Worm (Caenorhabditis elegans) whole organism, L4 larva: ENCODE results near the gene nhr-9.

ENCODE experiments used
- D1046.2 ChIP-seq: fragments of 200-800 bp; sonication (Bioruptor generic); IDR thresholded peaks from 2 replicates; pipeline ENCODE4 v1.3.6; 2022; ENCODE audit warnings: missing genetic modification characterization, missing compliant biosample characterization
- R02D3.7 ChIP-seq: fragments of 150-350 bp; sonication (generic microtip); optimal IDR thresholded peaks from 3 replicates; lab custom pipeline; 2014; ENCODE audit warnings: missing biosample characterization, missing genetic modification characterization
- Y105C5A.15 ChIP-seq: fragments of 200-800 bp; sonication (Bioruptor generic); IDR thresholded peaks from 2 replicates; pipeline ENCODE4 v1.3.6; 2022; ENCODE audit warnings: missing genetic modification characterization, missing compliant biosample characterization
- Y5F2A.4 ChIP-seq: fragments of 200-800 bp; sonication (Bioruptor generic); optimal IDR thresholded peaks from 2 replicates; lab custom pipeline; 2018; ENCODE audit warnings: mild to moderate bottlenecking, missing genetic modification characterization, missing compliant biosample characterization
- ZK546.5 ChIP-seq, 2 experiments: sonication (generic microtip); optimal IDR thresholded peaks; 2 replicates each; lab custom pipeline; 2017; ENCODE audit warnings: missing biosample characterization in 2 of 2, missing genetic modification characterization in 2 of 2
- ama-1 ChIP-seq: fragments of 150-350 bp; optimal IDR thresholded peaks from 2 replicates; lab custom pipeline; 2014; ENCODE audit warnings: inconsistent platforms, mixed read lengths
- arid-1 ChIP-seq: fragments of 200-800 bp; sonication (Bioruptor generic); conservative IDR thresholded peaks from 2 replicates; pipeline ENCODE4 v1.3.6; 2022; ENCODE audit warnings: missing genetic modification reagents, missing genetic modification characterization, missing compliant biosample characterization
- attf-4 ChIP-seq: sonication (generic microtip); optimal IDR thresholded peaks from 3 replicates; lab custom pipeline; 2017; ENCODE audit warnings: missing biosample characterization, missing genetic modification characterization
- ceh-28 ChIP-seq: fragments of 150-350 bp; optimal IDR thresholded peaks from 2 replicates; lab custom pipeline; 2014; ENCODE audit warnings: missing biosample characterization, missing genetic modification reagents, missing genetic modification characterization
- ceh-32 ChIP-seq: sonication (generic microtip); optimal IDR thresholded peaks from 2 replicates; lab custom pipeline; 2016; ENCODE audit warnings: mild to moderate bottlenecking, missing genetic modification characterization, missing compliant biosample characterization; ENCODE audit not compliant: poor library complexity
- ceh-62 ChIP-seq: sonication (generic microtip); optimal IDR thresholded peaks from 2 replicates; lab custom pipeline; 2017; ENCODE audit warnings: missing biosample characterization, missing genetic modification characterization
- ceh-82 ChIP-seq: sonication (generic microtip); optimal IDR thresholded peaks from 2 replicates; lab custom pipeline; 2017; ENCODE audit warnings: missing biosample characterization, missing genetic modification characterization
- cey-2 ChIP-seq: sonication (generic microtip); optimal IDR thresholded peaks from 3 replicates; lab custom pipeline; 2017; ENCODE audit warnings: missing genetic modification characterization, mild to moderate bottlenecking, missing compliant biosample characterization, antibody characterized with exemption, borderline replicate concordance; ENCODE audit not compliant: insufficient read depth
- ctbp-1 ChIP-seq: fragments of 200-800 bp; sonication (Bioruptor generic); IDR thresholded peaks from 2 replicates; pipeline ENCODE4 v1.3.6; 2022; ENCODE audit warnings: missing genetic modification reagents, missing genetic modification characterization, missing compliant biosample characterization
- daf-8 ChIP-seq: fragments of 200-800 bp; sonication (Bioruptor generic); IDR thresholded peaks from 2 replicates; pipeline ENCODE4 v1.3.6; 2022; ENCODE audit warnings: missing genetic modification characterization, missing compliant biosample characterization
- dmd-6 ChIP-seq: fragments of 200-800 bp; sonication (Bioruptor generic); IDR thresholded peaks from 2 replicates; pipeline ENCODE4 v1.3.6; 2022; ENCODE audit warnings: missing genetic modification reagents, missing genetic modification characterization, missing compliant biosample characterization
- dmd-9 ChIP-seq: fragments of 200-800 bp; sonication (Bioruptor generic); IDR thresholded peaks from 2 replicates; pipeline ENCODE4 v1.3.6; 2022; ENCODE audit warnings: missing genetic modification reagents, missing genetic modification characterization, missing compliant biosample characterization
- dpl-1 ChIP-seq: fragments of 150-350 bp; optimal IDR thresholded peaks from 2 replicates; lab custom pipeline; 2014; ENCODE audit warnings: missing biosample characterization, missing genetic modification reagents, missing genetic modification characterization
- dve-1 ChIP-seq: sonication (generic microtip); optimal IDR thresholded peaks from 2 replicates; lab custom pipeline; 2017; ENCODE audit warnings: antibody characterized with exemption, mild to moderate bottlenecking, missing genetic modification characterization, missing compliant biosample characterization; ENCODE audit not compliant: insufficient read depth
- hlh-11 ChIP-seq: fragments of 200-800 bp; sonication (Bioruptor generic); optimal IDR thresholded peaks from 2 replicates; lab custom pipeline; 2018; ENCODE audit warnings: mild to moderate bottlenecking, missing genetic modification characterization, missing compliant biosample characterization
- hlh-30 ChIP-seq: sonication (generic microtip); optimal IDR thresholded peaks from 2 replicates; lab custom pipeline; 2017; ENCODE audit warnings: antibody characterized with exemption, mild to moderate bottlenecking, missing genetic modification characterization, missing compliant biosample characterization; ENCODE audit not compliant: insufficient read depth
- hmg-1.1 ChIP-seq: fragments of 200-800 bp; sonication (Bioruptor generic); IDR thresholded peaks from 2 replicates; pipeline ENCODE4 v1.3.6; 2022; ENCODE audit warnings: missing genetic modification reagents, missing genetic modification characterization, missing compliant biosample characterization
- lim-7 ChIP-seq: fragments of 200-800 bp; sonication (Bioruptor generic); IDR thresholded peaks from 2 replicates; pipeline ENCODE4 v1.3.6; 2022; ENCODE audit warnings: missing genetic modification characterization, missing compliant biosample characterization
- lin-1 ChIP-seq: fragments of 200-800 bp; sonication (Bioruptor generic); IDR thresholded peaks from 2 replicates; pipeline ENCODE4 v1.3.6; 2022; ENCODE audit warnings: missing genetic modification reagents, missing genetic modification characterization, missing compliant biosample characterization
- lin-13 ChIP-seq: fragments of 150-350 bp; optimal IDR thresholded peaks from 2 replicates; lab custom pipeline; 2014; ENCODE audit warnings: missing biosample characterization, missing genetic modification reagents, missing genetic modification characterization
- lin-15B ChIP-seq: fragments of 150-350 bp; sonication (generic microtip); optimal IDR thresholded peaks from 3 replicates; lab custom pipeline; 2014; ENCODE audit warnings: missing biosample characterization, missing genetic modification characterization
- lin-38 ChIP-seq: fragments of 200-800 bp; sonication (Bioruptor generic); IDR thresholded peaks from 2 replicates; pipeline ENCODE4 v1.3.6; 2022; ENCODE audit warnings: missing genetic modification reagents, missing genetic modification characterization, missing compliant biosample characterization
- lin-39 ChIP-seq: fragments of 150-350 bp; optimal IDR thresholded peaks from 2 replicates; lab custom pipeline; 2014; ENCODE audit warnings: missing biosample characterization, missing genetic modification reagents, missing genetic modification characterization
- lsy-2 ChIP-seq, 2 experiments: fragments of 150-350 bp in 1 of 2; sonication (generic microtip) in 1 of 2; optimal IDR thresholded peaks; 2 replicates each; lab custom pipeline; 2014 to 2017; ENCODE audit warnings: missing biosample characterization in 2 of 2, missing genetic modification characterization in 2 of 2
- madf-5 ChIP-seq, 2 experiments: fragments of 200-800 bp; sonication (Bioruptor generic); IDR thresholded peaks; 2 replicates each; pipeline ENCODE4 v1.3.6; 2022; ENCODE audit warnings: missing compliant biosample characterization in 2 of 2, missing genetic modification characterization in 2 of 2
- mep-1 ChIP-seq: fragments of 150-350 bp; sonication (generic microtip); optimal IDR thresholded peaks from 3 replicates; lab custom pipeline; 2014; ENCODE audit warnings: missing biosample characterization, missing genetic modification characterization
- mes-2 ChIP-seq: sonication (generic microtip); optimal IDR thresholded peaks from 2 replicates; lab custom pipeline; 2016; ENCODE audit warnings: missing genotype, mild to moderate bottlenecking, missing genetic modification characterization, missing compliant biosample characterization; ENCODE audit not compliant: poor library complexity, severe bottlenecking
- nhr-10 ChIP-seq: fragments of 150-350 bp; optimal IDR thresholded peaks from 2 replicates; lab custom pipeline; 2014; ENCODE audit warnings: missing biosample characterization, missing genetic modification characterization
- nhr-102 ChIP-seq: sonication (generic microtip); optimal IDR thresholded peaks from 2 replicates; lab custom pipeline; 2016; ENCODE audit warnings: mild to moderate bottlenecking, missing genetic modification characterization, moderate library complexity, missing compliant biosample characterization
- nhr-25 ChIP-seq: sonication (generic microtip); optimal IDR thresholded peaks from 2 replicates; lab custom pipeline; 2017; ENCODE audit warnings: missing genetic modification characterization, mild to moderate bottlenecking, missing compliant biosample characterization, antibody characterized with exemption, moderate library complexity, borderline replicate concordance; ENCODE audit not compliant: insufficient read depth
- nhr-41 ChIP-seq: fragments of 200-800 bp; sonication (Bioruptor generic); IDR thresholded peaks from 2 replicates; pipeline ENCODE4 v1.3.6; 2022; ENCODE audit warnings: missing genetic modification reagents, missing genetic modification characterization, missing compliant biosample characterization
- nhr-48 ChIP-seq: sonication (generic microtip); optimal IDR thresholded peaks from 2 replicates; lab custom pipeline; 2016; ENCODE audit warnings: mild to moderate bottlenecking, missing genetic modification characterization, missing compliant biosample characterization
- nhr-6 ChIP-seq: fragments of 150-350 bp; optimal IDR thresholded peaks from 2 replicates; lab custom pipeline; 2014; ENCODE audit warnings: missing biosample characterization, missing genetic modification characterization
- saeg-2 ChIP-seq: fragments of 200-800 bp; sonication (Bioruptor generic); IDR thresholded peaks from 2 replicates; pipeline ENCODE4 v1.3.6; 2022; ENCODE audit warnings: missing genetic modification reagents, missing genetic modification characterization, missing compliant biosample characterization
- sdz-12 ChIP-seq: fragments of 200-800 bp; sonication (Bioruptor generic); optimal IDR thresholded peaks from 2 replicates; lab custom pipeline; 2018; ENCODE audit warnings: mild to moderate bottlenecking, missing genetic modification characterization, missing compliant biosample characterization
- snpc-1.2 ChIP-seq: fragments of 200-800 bp; sonication (Bioruptor generic); IDR thresholded peaks from 2 replicates; pipeline ENCODE4 v1.3.6; 2022; ENCODE audit warnings: missing genetic modification reagents, missing genetic modification characterization, missing compliant biosample characterization
- spr-1 ChIP-seq: sonication (generic microtip); optimal IDR thresholded peaks from 2 replicates; lab custom pipeline; 2016; ENCODE audit warnings: mild to moderate bottlenecking, missing genetic modification characterization, missing compliant biosample characterization
- tag-97 ChIP-seq: fragments of 200-800 bp; sonication (Bioruptor generic); IDR thresholded peaks from 2 replicates; pipeline ENCODE4 v1.3.6; 2022; ENCODE audit warnings: missing genetic modification characterization, missing compliant biosample characterization
- tra-1 ChIP-seq: fragments of 200-800 bp; sonication (Bioruptor generic); IDR thresholded peaks from 2 replicates; pipeline ENCODE4 v1.3.6; 2022; ENCODE audit warnings: missing genetic modification reagents, missing genetic modification characterization, missing compliant biosample characterization
- unc-39 ChIP-seq: sonication (generic microtip); optimal IDR thresholded peaks from 2 replicates; lab custom pipeline; 2017; ENCODE audit warnings: missing biosample characterization, missing genetic modification characterization
- unc-62 ChIP-seq, 3 experiments: fragments of 150-350 bp in 1 of 3; sonication (generic microtip); optimal IDR thresholded peaks in 2 of 3; peaks in 1 of 3; 1 replicate in 1 of 3; 2 replicates in 2 of 3; lab custom pipeline; 2014 to 2017; ENCODE audit warnings: missing biosample characterization in 3 of 3, missing genetic modification characterization in 3 of 3, missing genetic modification reagents in 3 of 3, missing genotype in 1 of 3
- vab-7 ChIP-seq: fragments of 200-800 bp; sonication (Bioruptor generic); IDR thresholded peaks from 2 replicates; pipeline ENCODE4 v1.3.6; 2022; ENCODE audit warnings: missing genetic modification reagents, missing genetic modification characterization, missing compliant biosample characterization
- zfp-2 ChIP-seq: sonication (generic microtip); optimal IDR thresholded peaks from 2 replicates; lab custom pipeline; 2016; ENCODE audit warnings: mild to moderate bottlenecking, missing genetic modification characterization, missing compliant biosample characterization
- ztf-7 ChIP-seq: fragments of 150-350 bp; optimal IDR thresholded peaks from 2 replicates; lab custom pipeline; 2014; ENCODE audit warnings: missing biosample characterization, missing genetic modification characterization

The nhr-9 gene

DNA sequence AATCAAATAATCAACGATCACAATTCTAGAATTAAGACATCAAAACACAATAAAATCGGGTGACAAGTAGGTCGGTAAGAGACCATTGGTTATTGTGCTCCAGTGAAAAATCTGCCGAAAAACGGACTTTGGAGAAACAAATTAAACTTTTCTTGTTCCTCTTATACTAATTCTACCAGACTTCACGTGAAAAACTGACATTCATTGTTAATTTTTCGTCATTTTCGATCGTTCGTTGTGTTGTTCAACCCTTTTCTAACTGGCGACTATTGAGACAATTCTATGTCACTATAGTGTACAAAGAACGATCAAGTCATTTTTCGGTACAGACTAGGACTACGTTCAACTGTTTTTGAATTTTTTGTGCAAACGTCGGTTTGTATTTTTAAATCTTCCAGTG is 25.2 kb downstream of the nhr-9 start (continued):
- TF ChIP-seq ctbp-1 (GFP tag; lab: Robert Waterston, UW): no peak
- TF ChIP-seq lin-13: no peak
- TF ChIP-seq hlh-11: peak; percentile 27
- TF ChIP-seq tag-97 (GFP tag; lab: Robert Waterston, UW): no peak
- TF ChIP-seq ceh-28 (tag; lab: Kevin White, UChicago): no peak
- TF ChIP-seq nhr-102: no peak
- no peak for TF ChIP-seq D1046.2 (GFP tag; lab: Robert Waterston, UW)
- TF ChIP-seq nhr-6 (tag; lab: Kevin White, UChicago): no peak
- no peak for TF ChIP-seq saeg-2 (GFP tag; lab: Robert Waterston, UW)
- no peak for TF ChIP-seq ZK546.5 (tag; optimal IDR thresholded peaks at IDR 0.05; lab: Kevin White, UChicago)
- peak; percentile 33 for TF ChIP-seq nhr-10 (tag; lab: Kevin White, UChicago)
- TF ChIP-seq ceh-62: no peak
- no peak for TF ChIP-seq snpc-1.2 (GFP tag; lab: Robert Waterston, UW)
- no peak for TF ChIP-seq dmd-9 (GFP tag; lab: Robert Waterston, UW)
- no peak for TF ChIP-seq lin-39 (tag; lab: Kevin White, UChicago)
- TF ChIP-seq lin-15B (tag; lab: Kevin White, UChicago): no peak
- TF ChIP-seq lin-1 (GFP tag; lab: Robert Waterston, UW): no peak
- no peak for TF ChIP-seq unc-39 (tag; lab: Kevin White, UChicago)
- TF ChIP-seq cey-2 (tag; lab: Kevin White, UChicago): no peak
- TF ChIP-seq R02D3.7 (tag; lab: Kevin White, UChicago): no peak
- TF ChIP-seq Y5F2A.4 (GFP tag; lab: Kevin White, UChicago): no peak
- no peak for TF ChIP-seq unc-62 (GFP tag; optimal IDR thresholded peaks at IDR 0.05 in 1 of 2; lab: Kevin White, UChicago)
- TF ChIP-seq unc-62 (tag; optimal IDR thresholded peaks at IDR 0.05; lab: Kevin White, UChicago): no peak
- TF ChIP-seq lin-38 (GFP tag; lab: Robert Waterston, UW): no peak
- TF ChIP-seq arid-1 (GFP tag; lab: Robert Waterston, UW): 0 out of 2 replicates have a peak, but pooled peaks have one; percentile 14
- TF ChIP-seq ztf-7 (tag; lab: Kevin White, UChicago): peak; percentile 31
- no peak for TF ChIP-seq attf-4 (tag; lab: Kevin White, UChicago)
- TF ChIP-seq dpl-1 (GFP tag; lab: Kevin White, UChicago): no peak
- peak; percentile 55; the same call in 1 of the 2 replicates for TF ChIP-seq dmd-6 (GFP tag; lab: Robert Waterston, UW)
- TF ChIP-seq hmg-1.1 (GFP tag; lab: Robert Waterston, UW): no peak
- TF ChIP-seq tra-1: no peak
- peak in 1 of 2 experiments; percentile 66 for TF ChIP-seq lsy-2 (tag; optimal IDR thresholded peaks at IDR 0.05; lab: Kevin White, UChicago)
- no peak for TF ChIP-seq ceh-32 (tag; lab: Kevin White, UChicago)
- no peak for TF ChIP-seq daf-8
- peak; percentile 59 for TF ChIP-seq ama-1 (lab: Kevin White, UChicago)
- TF ChIP-seq zfp-2 (tag; lab: Kevin White, UChicago): no peak
- no peak for TF ChIP-seq madf-5 (GFP tag; IDR thresholded peaks at IDR 0.05; lab: Robert Waterston, UW)
- TF ChIP-seq nhr-25 (tag; lab: Kevin White, UChicago): no peak
- no peak for TF ChIP-seq ceh-82 (tag; lab: Kevin White, UChicago)
- TF ChIP-seq vab-7 (GFP tag; lab: Robert Waterston, UW): no peak
- peak; percentile 40 for TF ChIP-seq mep-1 (tag; lab: Kevin White, UChicago)
- no peak for TF ChIP-seq spr-1
- TF ChIP-seq nhr-48 (tag; lab: Kevin White, UChicago): peak; percentile 41
- TF ChIP-seq hlh-30 (tag; lab: Kevin White, UChicago): peak; percentile 37
- TF ChIP-seq sdz-12 (GFP tag; lab: Kevin White, UChicago): no peak
- TF ChIP-seq Y105C5A.15 (GFP tag; lab: Robert Waterston, UW): no peak
- no peak for TF ChIP-seq lim-7 (GFP tag; lab: Robert Waterston, UW)
- no peak for TF ChIP-seq nhr-41
- peak; percentile 45 for TF ChIP-seq mes-2
- TF ChIP-seq dve-1: peak; percentile 64
